Worm (Caenorhabditis elegans) whole organism, late embryonic: ENCODE results near the gene ifa-3.

Experiments used
- C08G9.2 ChIP-seq: sonication (generic microtip); optimal IDR thresholded peaks from 2 replicates; lab custom pipeline; 2016; ENCODE audit warnings: mild to moderate bottlenecking, missing genetic modification characterization, moderate library complexity, missing compliant biosample characterization
- C38D4.7 ChIP-seq: fragments of 200-800 bp; sonication (Bioruptor generic); optimal IDR thresholded peaks from 2 replicates; lab custom pipeline; 2018; ENCODE audit warnings: mild to moderate bottlenecking, missing genetic modification characterization, moderate library complexity, missing compliant biosample characterization
- K09A11.1 ChIP-seq: sonication (generic microtip); optimal IDR thresholded peaks from 2 replicates; lab custom pipeline; 2017; ENCODE audit warnings: antibody characterized with exemption, mild to moderate bottlenecking, missing genetic modification characterization, missing compliant biosample characterization; ENCODE audit not compliant: insufficient read depth
- Y22D7AL.16 ChIP-seq: sonication (generic microtip); optimal IDR thresholded peaks from 2 replicates; lab custom pipeline; 2016; ENCODE audit warnings: missing genetic modification characterization, missing compliant biosample characterization
- ama-1 ChIP-seq: fragments of 150-350 bp; optimal IDR thresholded peaks from 2 replicates; lab custom pipeline; 2014
- ceh-14 ChIP-seq: sonication (generic microtip); optimal IDR thresholded peaks from 2 replicates; lab custom pipeline; 2016; ENCODE audit warnings: missing genotype, missing genetic modification characterization, missing compliant biosample characterization
- ceh-18 ChIP-seq: sonication (generic microtip); optimal IDR thresholded peaks from 2 replicates; lab custom pipeline; 2016; ENCODE audit warnings: missing genetic modification characterization, missing compliant biosample characterization
- ceh-22 ChIP-seq: sonication (generic microtip); optimal IDR thresholded peaks from 2 replicates; lab custom pipeline; 2017; ENCODE audit warnings: missing biosample characterization, missing genetic modification characterization
- ceh-24 ChIP-seq: sonication (generic microtip); optimal IDR thresholded peaks from 2 replicates; lab custom pipeline; 2016; ENCODE audit warnings: mild to moderate bottlenecking, missing genetic modification characterization, missing compliant biosample characterization
- ceh-31 ChIP-seq: sonication (generic microtip); optimal IDR thresholded peaks from 2 replicates; lab custom pipeline; 2016; ENCODE audit warnings: missing genetic modification characterization, missing compliant biosample characterization
- ceh-34 ChIP-seq: sonication (generic microtip); optimal IDR thresholded peaks from 2 replicates; lab custom pipeline; 2016; ENCODE audit warnings: mild to moderate bottlenecking, missing genetic modification characterization, missing compliant biosample characterization
- ceh-6 ChIP-seq: fragments of 200-800 bp; sonication (Bioruptor generic); optimal IDR thresholded peaks from 2 replicates; lab custom pipeline; 2018; ENCODE audit warnings: mild to moderate bottlenecking, missing genetic modification characterization, missing compliant biosample characterization
- che-1 ChIP-seq: sonication (generic microtip); optimal IDR thresholded peaks from 2 replicates; lab custom pipeline; 2016; ENCODE audit warnings: mild to moderate bottlenecking, missing genetic modification characterization, missing compliant biosample characterization
- elt-2 ChIP-seq: sonication (generic microtip); optimal IDR thresholded peaks from 2 replicates; lab custom pipeline; 2016; ENCODE audit warnings: missing genetic modification reagents, missing genetic modification characterization, missing compliant biosample characterization
- ets-4 ChIP-seq: sonication (generic microtip); optimal IDR thresholded peaks from 2 replicates; lab custom pipeline; 2016; ENCODE audit warnings: missing genetic modification characterization, missing compliant biosample characterization
- fax-1 ChIP-seq: sonication (generic microtip); optimal IDR thresholded peaks from 2 replicates; lab custom pipeline; 2016; ENCODE audit warnings: missing genotype, missing genetic modification characterization, missing compliant biosample characterization
- fkh-6 ChIP-seq: sonication (generic microtip); optimal IDR thresholded peaks from 2 replicates; lab custom pipeline; 2016; ENCODE audit warnings: missing genetic modification characterization, missing compliant biosample characterization
- gmeb-2 ChIP-seq: sonication (generic microtip); optimal IDR thresholded peaks from 2 replicates; lab custom pipeline; 2016; ENCODE audit warnings: missing genetic modification characterization, inconsistent platforms, missing compliant biosample characterization
- hlh-13 ChIP-seq: fragments of 200-800 bp; sonication (Bioruptor generic); optimal IDR thresholded peaks from 2 replicates; lab custom pipeline; 2018; ENCODE audit warnings: mild to moderate bottlenecking, missing genetic modification characterization, missing compliant biosample characterization
- hlh-15 ChIP-seq: sonication (generic microtip); optimal IDR thresholded peaks from 2 replicates; lab custom pipeline; 2016; ENCODE audit warnings: missing genetic modification characterization, missing compliant biosample characterization
- hlh-6 ChIP-seq: sonication (generic microtip); optimal IDR thresholded peaks from 2 replicates; lab custom pipeline; 2016; ENCODE audit warnings: missing genotype, missing genetic modification characterization, missing compliant biosample characterization
- hlh-8 ChIP-seq: sonication (generic microtip); optimal IDR thresholded peaks from 2 replicates; lab custom pipeline; 2016; ENCODE audit warnings: missing genotype, missing genetic modification characterization, missing compliant biosample characterization
- lin-11 ChIP-seq: fragments of 200-800 bp; sonication (Bioruptor generic); optimal IDR thresholded peaks from 2 replicates; lab custom pipeline; 2018; ENCODE audit warnings: mild to moderate bottlenecking, missing genetic modification characterization, missing compliant biosample characterization
- nfya-1 ChIP-seq: sonication (generic microtip); optimal IDR thresholded peaks from 2 replicates; lab custom pipeline; 2017; ENCODE audit warnings: missing genetic modification characterization, mild to moderate bottlenecking, missing compliant biosample characterization, antibody characterized with exemption, moderate library complexity
- nhr-232 ChIP-seq: sonication (generic microtip); optimal IDR thresholded peaks from 2 replicates; lab custom pipeline; 2016; ENCODE audit warnings: missing genetic modification characterization, missing compliant biosample characterization
- npax-4 ChIP-seq: sonication (generic microtip); optimal IDR thresholded peaks from 2 replicates; lab custom pipeline; 2016; ENCODE audit warnings: missing genetic modification characterization, missing compliant biosample characterization
- pag-3 ChIP-seq: sonication (generic microtip); optimal IDR thresholded peaks from 2 replicates; lab custom pipeline; 2016; ENCODE audit warnings: missing compliant biosample characterization, missing genetic modification characterization, borderline replicate concordance
- pat-9 ChIP-seq: fragments of 200-800 bp; sonication (Bioruptor generic); optimal IDR thresholded peaks from 2 replicates; lab custom pipeline; 2018; ENCODE audit warnings: mild to moderate bottlenecking, missing genetic modification characterization, moderate library complexity, missing compliant biosample characterization
- pha-2 ChIP-seq: sonication (generic microtip); optimal IDR thresholded peaks from 2 replicates; lab custom pipeline; 2017; ENCODE audit warnings: mild to moderate bottlenecking, missing genetic modification characterization, missing compliant biosample characterization
- pqm-1 ChIP-seq: sonication (generic microtip); optimal IDR thresholded peaks from 2 replicates; lab custom pipeline; 2016; ENCODE audit warnings: missing genetic modification characterization, missing compliant biosample characterization
- ref-2 ChIP-seq: sonication (generic microtip); optimal IDR thresholded peaks from 2 replicates; lab custom pipeline; 2016; ENCODE audit warnings: missing genetic modification characterization, missing compliant biosample characterization
- rnt-1 ChIP-seq: sonication (generic microtip); optimal IDR thresholded peaks from 2 replicates; lab custom pipeline; 2016; ENCODE audit warnings: missing genetic modification characterization, missing compliant biosample characterization
- sdc-2 ChIP-seq: sonication (generic microtip); optimal IDR thresholded peaks from 2 replicates; lab custom pipeline; 2016; ENCODE audit warnings: missing genotype, missing genetic modification characterization, missing compliant biosample characterization
- sox-4 ChIP-seq: sonication (generic microtip); optimal IDR thresholded peaks from 2 replicates; lab custom pipeline; 2017; ENCODE audit warnings: mild to moderate bottlenecking, missing genetic modification characterization, inconsistent platforms, missing compliant biosample characterization
- syd-9 ChIP-seq: sonication (generic microtip); optimal IDR thresholded peaks from 2 replicates; lab custom pipeline; 2016; ENCODE audit warnings: mild to moderate bottlenecking, missing genetic modification characterization, moderate library complexity, missing compliant biosample characterization
- unc-3 ChIP-seq, 2 experiments: fragments of 200-800 bp in 1 of 2; sonication (Bioruptor generic) in 1 of 2; sonication (generic microtip) in 1 of 2; conservative IDR thresholded peaks in 1 of 2; optimal IDR thresholded peaks in 1 of 2; 2 replicates each; pipeline versions ENCODE4 v1.3.6 to Lab custom; 2016 to 2022; ENCODE audit warnings: missing compliant biosample characterization in 2 of 2, missing genetic modification characterization in 2 of 2, missing genetic modification reagents in 1 of 2
- unc-42 ChIP-seq: sonication (generic microtip); optimal IDR thresholded peaks from 2 replicates; lab custom pipeline; 2016; ENCODE audit warnings: missing genotype, missing genetic modification characterization, missing compliant biosample characterization
- unc-55 ChIP-seq: sonication (generic microtip); optimal IDR thresholded peaks from 2 replicates; lab custom pipeline; 2017; ENCODE audit warnings: missing biosample characterization, missing genetic modification reagents, missing genetic modification characterization
- ztf-16 ChIP-seq: sonication (generic microtip); optimal IDR thresholded peaks from 2 replicates; lab custom pipeline; 2017; ENCODE audit warnings: missing genetic modification characterization, missing compliant biosample characterization

ifa-3 gene

ce11 chrX:16299859-16300258, 30.0 kb upstream of the ifa-3 start, which contains the start of gene twk-21:
TSS of gene twk-21 (plus strand) at chrX:16299892.
- TF ChIP-seq hlh-6 (tag; lab: Kevin White, UChicago) (no peak), ama-1 (lab: Kevin White, UChicago) (no peak), ref-2 (tag; lab: Kevin White, UChicago) (no peak), ztf-16 (tag; lab: Kevin White, UChicago) (no peak), gmeb-2 (tag; lab: Kevin White, UChicago) (no peak), hlh-15 (tag; lab: Kevin White, UChicago) (no peak), unc-3 (GFP tag; conservative IDR thresholded peaks at IDR 0.05; lab: Robert Waterston, UW) (no peak), unc-3 (tag; optimal IDR thresholded peaks at IDR 0.05; lab: Kevin White, UChicago) (no peak), syd-9 (tag; lab: Kevin White, UChicago) (no peak), pha-2 (no peak), ceh-34 (no peak), hlh-13 (GFP tag; lab: Kevin White, UChicago) (no peak), K09A11.1 (no peak), pag-3 (tag; lab: Kevin White, UChicago) (no peak), C08G9.2 (tag; lab: Kevin White, UChicago) (no peak), ceh-31 (no peak), ceh-24 (tag; lab: Kevin White, UChicago) (no peak), pat-9 (no peak), ceh-6 (GFP tag; lab: Kevin White, UChicago) (no peak)

- TF ChIP-seq gmeb-2 (tag; lab: Kevin White, UChicago): peak; percentile 26
- peak; percentile 21 for TF ChIP-seq ceh-14 (tag; lab: Kevin White, UChicago)
- peak; percentile 3 for TF ChIP-seq hlh-8 (tag; lab: Kevin White, UChicago)
- TF ChIP-seq ceh-34: peak; percentile 25
- peak; percentile 24 for TF ChIP-seq elt-2 (tag; lab: Kevin White, UChicago)
- TF ChIP-seq ceh-18 (tag; lab: Kevin White, UChicago): peak; percentile 59
- TF ChIP-seq sox-4 (tag; lab: Kevin White, UChicago): peak; percentile 14
- peak; percentile 26 for TF ChIP-seq fax-1 (tag; lab: Kevin White, UChicago)
- TF ChIP-seq Y22D7AL.16 (tag; lab: Kevin White, UChicago): no peak
- TF ChIP-seq ets-4 (tag; lab: Kevin White, UChicago): peak; percentile 16
- TF ChIP-seq pag-3 (tag; lab: Kevin White, UChicago): no peak
- TF ChIP-seq sdc-2 (tag; lab: Kevin White, UChicago): peak; percentile 87
- no peak for TF ChIP-seq unc-55
- peak; percentile 8 for TF ChIP-seq lin-11 (tag; lab: Kevin White, UChicago)
- peak; percentile 37 for TF ChIP-seq che-1 (tag; lab: Kevin White, UChicago)
- TF ChIP-seq C08G9.2 (tag; lab: Kevin White, UChicago): peak; percentile 17
- TF ChIP-seq rnt-1 (tag; lab: Kevin White, UChicago): no peak
- TF ChIP-seq C38D4.7 (GFP tag; lab: Kevin White, UChicago): peak; percentile 7
- peak; percentile 29 for TF ChIP-seq nfya-1
- peak; percentile 24 for TF ChIP-seq npax-4 (tag; lab: Kevin White, UChicago)
- TF ChIP-seq ztf-16 (tag; lab: Kevin White, UChicago): peak; percentile 3
- peak; percentile 24 for TF ChIP-seq unc-42 (tag; lab: Kevin White, UChicago)
- no peak for TF ChIP-seq fkh-6 (tag; lab: Kevin White, UChicago)
- no peak for TF ChIP-seq unc-3 (GFP tag; conservative IDR thresholded peaks at IDR 0.05; lab: Robert Waterston, UW)
- no peak for TF ChIP-seq unc-3 (tag; optimal IDR thresholded peaks at IDR 0.05; lab: Kevin White, UChicago)
- peak; percentile 22 for TF ChIP-seq hlh-15 (tag; lab: Kevin White, UChicago)
- TF ChIP-seq pqm-1 (tag; lab: Kevin White, UChicago): no peak
These were observed 28.3 kb upstream of the ifa-3 start for ce11 chrX:16298173-16298572.

DNA sequence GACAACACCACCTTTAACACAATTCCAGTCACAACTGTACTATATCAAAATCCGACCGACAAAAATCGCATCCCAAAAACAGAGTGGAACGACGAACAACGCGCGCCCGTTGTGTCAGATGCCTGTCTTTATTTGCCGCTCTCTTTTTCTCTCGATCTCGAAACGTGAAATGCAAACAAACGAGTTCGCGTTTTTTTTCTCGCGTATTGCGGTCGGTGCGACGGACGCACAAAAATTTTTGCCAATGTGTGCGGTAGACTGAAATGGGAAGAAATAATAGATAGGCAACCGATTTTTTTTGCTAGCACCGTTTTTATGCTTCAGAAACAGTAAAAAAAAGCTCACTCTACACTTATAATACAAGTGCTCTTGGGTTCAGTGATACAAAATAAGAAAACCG, 27.3 kb upstream of the ifa-3 start:
- TF ChIP-seq ceh-22 (tag; lab: Kevin White, UChicago): no peak
- no peak for TF ChIP-seq C38D4.7 (GFP tag; lab: Kevin White, UChicago)
- no peak for TF ChIP-seq unc-3 (GFP tag; conservative IDR thresholded peaks at IDR 0.05; lab: Robert Waterston, UW)
- no peak for TF ChIP-seq unc-3 (tag; optimal IDR thresholded peaks at IDR 0.05; lab: Kevin White, UChicago)
- TF ChIP-seq rnt-1 (tag; lab: Kevin White, UChicago): no peak
- no peak for TF ChIP-seq elt-2 (tag; lab: Kevin White, UChicago)
- TF ChIP-seq sox-4 (tag; lab: Kevin White, UChicago): no peak
- TF ChIP-seq nhr-232 (tag; lab: Kevin White, UChicago): no peak
- no peak for TF ChIP-seq pqm-1 (tag; lab: Kevin White, UChicago)
- TF ChIP-seq ceh-14 (tag; lab: Kevin White, UChicago): no peak
